Worm (Caenorhabditis elegans) whole organism, midembryonic: ENCODE measurements around the gene inx-11.

ENCODE experiments used
- cog-1 ChIP-seq: sonication (generic microtip); optimal IDR thresholded peaks from 2 replicates; lab custom pipeline; 2016; ENCODE audit warnings: missing genetic modification characterization, missing compliant biosample characterization
- ztf-23 ChIP-seq: fragments of 200-800 bp; sonication (Bioruptor generic); IDR thresholded peaks from 2 replicates; pipeline ENCODE4 v1.3.6; 2022; ENCODE audit warnings: missing genetic modification reagents, missing genetic modification characterization, missing compliant biosample characterization

ce11 chrV:12532369-12532768 lies 45.3 kb downstream of the inx-11 start:
- TF ChIP-seq ztf-23 (GFP tag; lab: Robert Waterston, UW) (no peak), cog-1 (no peak)
